Worm (Caenorhabditis elegans) whole organism, late embryonic: ENCODE measurements around the gene sdz-23.

Experiments used
- F13H6.1 ChIP-seq: sonication (generic microtip); optimal IDR thresholded peaks from 2 replicates; lab custom pipeline; 2016; ENCODE audit warnings: missing genetic modification characterization, missing compliant biosample characterization
- K02D7.2 ChIP-seq: sonication (generic microtip); optimal IDR thresholded peaks from 2 replicates; lab custom pipeline; 2017; ENCODE audit warnings: mild to moderate bottlenecking, missing genetic modification characterization, missing compliant biosample characterization
- Y22D7AL.16 ChIP-seq: sonication (generic microtip); optimal IDR thresholded peaks from 2 replicates; lab custom pipeline; 2016; ENCODE audit warnings: missing genetic modification characterization, missing compliant biosample characterization
- ahr-1 ChIP-seq: sonication (generic microtip); optimal IDR thresholded peaks from 2 replicates; lab custom pipeline; 2016; ENCODE audit warnings: missing genetic modification characterization, missing compliant biosample characterization
- ama-1 ChIP-seq: fragments of 150-350 bp; optimal IDR thresholded peaks from 2 replicates; lab custom pipeline; 2014
- ceh-19 ChIP-seq: fragments of 200-800 bp; sonication (Bioruptor generic); optimal IDR thresholded peaks from 2 replicates; lab custom pipeline; 2018; ENCODE audit warnings: mild to moderate bottlenecking, missing genetic modification characterization, missing compliant biosample characterization
- ceh-2 ChIP-seq: sonication (generic microtip); optimal IDR thresholded peaks from 2 replicates; lab custom pipeline; 2016; ENCODE audit warnings: missing genotype, missing genetic modification characterization, missing compliant biosample characterization
- ceh-22 ChIP-seq: sonication (generic microtip); optimal IDR thresholded peaks from 2 replicates; lab custom pipeline; 2017; ENCODE audit warnings: missing biosample characterization, missing genetic modification characterization
- ceh-24 ChIP-seq: sonication (generic microtip); optimal IDR thresholded peaks from 2 replicates; lab custom pipeline; 2016; ENCODE audit warnings: mild to moderate bottlenecking, missing genetic modification characterization, missing compliant biosample characterization
- ceh-30 ChIP-seq: fragments of 150-350 bp; optimal IDR thresholded peaks from 2 replicates; lab custom pipeline; 2014; ENCODE audit warnings: missing biosample characterization, missing genetic modification characterization
- ceh-34 ChIP-seq: sonication (generic microtip); optimal IDR thresholded peaks from 2 replicates; lab custom pipeline; 2016; ENCODE audit warnings: mild to moderate bottlenecking, missing genetic modification characterization, missing compliant biosample characterization
- ceh-45 ChIP-seq: fragments of 200-800 bp; sonication (Bioruptor generic); IDR thresholded peaks from 2 replicates; pipeline ENCODE4 v1.3.6; 2022; ENCODE audit warnings: missing genetic modification reagents, missing genetic modification characterization, missing compliant biosample characterization
- ceh-9 ChIP-seq: sonication (generic microtip); optimal IDR thresholded peaks from 2 replicates; lab custom pipeline; 2016; ENCODE audit warnings: mild to moderate bottlenecking, missing genetic modification characterization, inconsistent platforms, missing compliant biosample characterization
- che-1 ChIP-seq: sonication (generic microtip); optimal IDR thresholded peaks from 2 replicates; lab custom pipeline; 2016; ENCODE audit warnings: mild to moderate bottlenecking, missing genetic modification characterization, missing compliant biosample characterization
- dmd-4 ChIP-seq: sonication (generic microtip); optimal IDR thresholded peaks from 2 replicates; lab custom pipeline; 2016; ENCODE audit warnings: borderline replicate concordance, missing genetic modification characterization, missing compliant biosample characterization
- elt-4 ChIP-seq: sonication (generic microtip); optimal IDR thresholded peaks from 2 replicates; lab custom pipeline; 2016; ENCODE audit warnings: missing genetic modification characterization, missing compliant biosample characterization
- eyg-1 ChIP-seq: sonication (generic microtip); optimal IDR thresholded peaks from 2 replicates; lab custom pipeline; 2016; ENCODE audit warnings: missing genotype, missing genetic modification characterization, missing compliant biosample characterization
- fax-1 ChIP-seq: sonication (generic microtip); optimal IDR thresholded peaks from 2 replicates; lab custom pipeline; 2016; ENCODE audit warnings: missing genotype, missing genetic modification characterization, missing compliant biosample characterization
- fkh-10 ChIP-seq: fragments of 150-350 bp; optimal IDR thresholded peaks from 2 replicates; lab custom pipeline; 2014; ENCODE audit warnings: missing biosample characterization, missing genetic modification reagents, missing genetic modification characterization
- fkh-6 ChIP-seq: sonication (generic microtip); optimal IDR thresholded peaks from 2 replicates; lab custom pipeline; 2016; ENCODE audit warnings: missing genetic modification characterization, missing compliant biosample characterization
- gmeb-2 ChIP-seq: sonication (generic microtip); optimal IDR thresholded peaks from 2 replicates; lab custom pipeline; 2016; ENCODE audit warnings: missing genetic modification characterization, inconsistent platforms, missing compliant biosample characterization
- hlh-15 ChIP-seq: sonication (generic microtip); optimal IDR thresholded peaks from 2 replicates; lab custom pipeline; 2016; ENCODE audit warnings: missing genetic modification characterization, missing compliant biosample characterization
- hlh-30 ChIP-seq: sonication (generic microtip); optimal IDR thresholded peaks from 2 replicates; lab custom pipeline; 2017; ENCODE audit warnings: antibody characterized with exemption, missing genetic modification characterization, missing compliant biosample characterization; ENCODE audit not compliant: insufficient read depth
- lim-6 ChIP-seq: sonication (generic microtip); optimal IDR thresholded peaks from 2 replicates; lab custom pipeline; 2016; ENCODE audit warnings: missing genetic modification characterization, missing compliant biosample characterization
- lin-11 ChIP-seq: fragments of 200-800 bp; sonication (Bioruptor generic); optimal IDR thresholded peaks from 2 replicates; lab custom pipeline; 2018; ENCODE audit warnings: mild to moderate bottlenecking, missing genetic modification characterization, missing compliant biosample characterization
- madf-2 ChIP-seq: sonication (generic microtip); optimal IDR thresholded peaks from 2 replicates; lab custom pipeline; 2017; ENCODE audit warnings: missing genetic modification characterization, missing compliant biosample characterization
- mec-3 ChIP-seq: sonication (generic microtip); optimal IDR thresholded peaks from 2 replicates; lab custom pipeline; 2016; ENCODE audit warnings: borderline replicate concordance, missing genetic modification characterization, missing compliant biosample characterization
- nfya-1 ChIP-seq: sonication (generic microtip); optimal IDR thresholded peaks from 2 replicates; lab custom pipeline; 2017; ENCODE audit warnings: missing genetic modification characterization, mild to moderate bottlenecking, missing compliant biosample characterization, antibody characterized with exemption, moderate library complexity
- nhr-232 ChIP-seq: sonication (generic microtip); optimal IDR thresholded peaks from 2 replicates; lab custom pipeline; 2016; ENCODE audit warnings: missing genetic modification characterization, missing compliant biosample characterization
- pag-3 ChIP-seq: sonication (generic microtip); optimal IDR thresholded peaks from 2 replicates; lab custom pipeline; 2016; ENCODE audit warnings: missing compliant biosample characterization, missing genetic modification characterization, borderline replicate concordance
- pat-9 ChIP-seq: fragments of 200-800 bp; sonication (Bioruptor generic); optimal IDR thresholded peaks from 2 replicates; lab custom pipeline; 2018; ENCODE audit warnings: mild to moderate bottlenecking, missing genetic modification characterization, moderate library complexity, missing compliant biosample characterization
- pha-2 ChIP-seq: sonication (generic microtip); optimal IDR thresholded peaks from 2 replicates; lab custom pipeline; 2017; ENCODE audit warnings: mild to moderate bottlenecking, missing genetic modification characterization, missing compliant biosample characterization
- pha-4 ChIP-seq: fragments of 150-350 bp; optimal IDR thresholded peaks from 2 replicates; lab custom pipeline; 2018; ENCODE audit warnings: missing biosample characterization, missing genetic modification reagents, missing genetic modification characterization
- pqm-1 ChIP-seq: sonication (generic microtip); optimal IDR thresholded peaks from 2 replicates; lab custom pipeline; 2016; ENCODE audit warnings: missing genetic modification characterization, missing compliant biosample characterization
- pros-1 ChIP-seq: fragments of 150-350 bp; optimal IDR thresholded peaks from 2 replicates; lab custom pipeline; 2014; ENCODE audit warnings: missing biosample characterization, missing genetic modification reagents, missing genetic modification characterization
- ref-2 ChIP-seq: sonication (generic microtip); optimal IDR thresholded peaks from 2 replicates; lab custom pipeline; 2016; ENCODE audit warnings: missing genetic modification characterization, missing compliant biosample characterization
- sdc-2 ChIP-seq: sonication (generic microtip); optimal IDR thresholded peaks from 2 replicates; lab custom pipeline; 2016; ENCODE audit warnings: missing genotype, missing genetic modification characterization, missing compliant biosample characterization
- sox-4 ChIP-seq: sonication (generic microtip); optimal IDR thresholded peaks from 2 replicates; lab custom pipeline; 2017; ENCODE audit warnings: mild to moderate bottlenecking, missing genetic modification characterization, inconsistent platforms, missing compliant biosample characterization
- syd-9 ChIP-seq: sonication (generic microtip); optimal IDR thresholded peaks from 2 replicates; lab custom pipeline; 2016; ENCODE audit warnings: mild to moderate bottlenecking, missing genetic modification characterization, moderate library complexity, missing compliant biosample characterization
- tbx-7 ChIP-seq: sonication (generic microtip); optimal IDR thresholded peaks from 2 replicates; lab custom pipeline; 2016; ENCODE audit warnings: missing genotype, missing genetic modification characterization, missing compliant biosample characterization
- ttx-3 ChIP-seq: sonication (generic microtip); optimal IDR thresholded peaks from 2 replicates; lab custom pipeline; 2016; ENCODE audit warnings: missing genetic modification reagents, missing genetic modification characterization, missing compliant biosample characterization
- unc-3 ChIP-seq, 2 experiments: fragments of 200-800 bp in 1 of 2; sonication (Bioruptor generic) in 1 of 2; sonication (generic microtip) in 1 of 2; conservative IDR thresholded peaks in 1 of 2; optimal IDR thresholded peaks in 1 of 2; 2 replicates each; pipeline versions ENCODE4 v1.3.6 to Lab custom; 2016 to 2022; ENCODE audit warnings: missing compliant biosample characterization in 2 of 2, missing genetic modification characterization in 2 of 2, missing genetic modification reagents in 1 of 2
- unc-42 ChIP-seq: sonication (generic microtip); optimal IDR thresholded peaks from 2 replicates; lab custom pipeline; 2016; ENCODE audit warnings: missing genotype, missing genetic modification characterization, missing compliant biosample characterization
- unc-55 ChIP-seq: sonication (generic microtip); optimal IDR thresholded peaks from 2 replicates; lab custom pipeline; 2017; ENCODE audit warnings: missing biosample characterization, missing genetic modification reagents, missing genetic modification characterization
- unc-86 ChIP-seq: sonication (generic microtip); optimal IDR thresholded peaks from 2 replicates; lab custom pipeline; 2016; ENCODE audit warnings: missing genetic modification characterization, missing compliant biosample characterization

sdz-23 gene

ce11 chrV:8099306-8099705, at the start of gene sdz-23:
Gene sdz-23 (plus strand): TSS chrV:8099606.
- no peak for TF ChIP-seq sdc-2 (tag; lab: Kevin White, UChicago)
- no peak for TF ChIP-seq ceh-30 (tag; lab: Kevin White, UChicago)
- no peak for TF ChIP-seq fkh-10 (GFP tag; lab: Kevin White, UChicago)
- TF ChIP-seq F13H6.1 (tag; lab: Kevin White, UChicago) = no peak
- no peak for TF ChIP-seq ceh-2
- no peak for TF ChIP-seq ceh-19 (GFP tag; lab: Kevin White, UChicago)
- no peak for TF ChIP-seq pag-3 (tag; lab: Kevin White, UChicago)
- TF ChIP-seq lim-6 = no peak
- TF ChIP-seq nfya-1 (tag; lab: Kevin White, UChicago) = no peak
- TF ChIP-seq ceh-24 (tag; lab: Kevin White, UChicago) = no peak
- TF ChIP-seq eyg-1 (tag; lab: Kevin White, UChicago) = no peak
- TF ChIP-seq pha-4 = no peak
- TF ChIP-seq lin-11 (tag; lab: Kevin White, UChicago) = no peak
- TF ChIP-seq unc-3 (GFP tag; conservative IDR thresholded peaks at IDR 0.05; lab: Robert Waterston, UW) = no peak
- TF ChIP-seq unc-3 (tag; optimal IDR thresholded peaks at IDR 0.05; lab: Kevin White, UChicago) = no peak
- no peak for TF ChIP-seq hlh-15 (tag; lab: Kevin White, UChicago)
- no peak for TF ChIP-seq che-1 (tag; lab: Kevin White, UChicago)
- TF ChIP-seq K02D7.2 = no peak
- no peak for TF ChIP-seq mec-3 (tag; lab: Kevin White, UChicago)
- no peak for TF ChIP-seq fkh-6 (tag; lab: Kevin White, UChicago)
- no peak for TF ChIP-seq ceh-45 (GFP tag; lab: Robert Waterston, UW)

ce11 chrV:8050059-8050677, 49.2 kb upstream of the sdz-23 start:
- TF ChIP-seq gmeb-2 = no peak
- peak; percentile 74 for TF ChIP-seq elt-4
- TF ChIP-seq pha-2 (tag; lab: Kevin White, UChicago) = no peak
- peak; percentile 14 for TF ChIP-seq dmd-4 (tag; lab: Kevin White, UChicago)
- TF ChIP-seq ttx-3 (tag; lab: Kevin White, UChicago) = no peak

ce11 chrV:8050811-8051210, 48.6 kb upstream of the sdz-23 start, which contains the start of gene col-43:
Gene col-43 (minus strand): TSS chrV:8050911.
- no peak for TF ChIP-seq unc-86 (tag; lab: Kevin White, UChicago)
- TF ChIP-seq ceh-22 = no peak
- no peak for TF ChIP-seq nhr-232 (tag; lab: Kevin White, UChicago)
- no peak for TF ChIP-seq ceh-9 (tag; lab: Kevin White, UChicago)
- no peak for TF ChIP-seq pha-2 (tag; lab: Kevin White, UChicago)
- TF ChIP-seq pros-1 (tag; lab: Kevin White, UChicago) = no peak
- TF ChIP-seq unc-42 = no peak
- no peak for TF ChIP-seq sdc-2 (tag; lab: Kevin White, UChicago)
- no peak for TF ChIP-seq pha-4
- TF ChIP-seq ama-1 (lab: Kevin White, UChicago) = no peak
- no peak for TF ChIP-seq lim-6

ce11 chrV:8051851-8052250, 47.6 kb upstream of the sdz-23 start, which contains the start of gene sth-1:
Gene sth-1 (plus strand): TSS chrV:8052151.
- TF ChIP-seq che-1 (tag; lab: Kevin White, UChicago) (no peak), ceh-34 (no peak), fkh-6 (tag; lab: Kevin White, UChicago) (no peak)

ce11 chrV:8054130-8054529, 45.3 kb upstream of the sdz-23 start, which contains the start of gene ZC513.2:
Gene ZC513.2 (plus strand): TSS chrV:8054430.
- TF ChIP-seq ahr-1 (no peak), pqm-1 (no peak), fkh-6 (tag; lab: Kevin White, UChicago) (no peak), unc-86 (tag; lab: Kevin White, UChicago) (no peak), syd-9 (tag; lab: Kevin White, UChicago) (no peak), hlh-30 (no peak), unc-55 (GFP tag; lab: Kevin White, UChicago) (no peak), lin-11 (tag; lab: Kevin White, UChicago) (no peak), madf-2 (no peak), tbx-7 (no peak), fax-1 (tag; lab: Kevin White, UChicago) (no peak), eyg-1 (tag; lab: Kevin White, UChicago) (no peak), fkh-10 (GFP tag; lab: Kevin White, UChicago) (no peak), Y22D7AL.16 (tag; lab: Kevin White, UChicago) (no peak), sox-4 (no peak), pat-9 (tag; lab: Kevin White, UChicago) (no peak), ref-2 (tag; lab: Kevin White, UChicago) (no peak)
